Fruit fly (Drosophila melanogaster) whole organism, embryonic: Measurements from ENCODE around the gene sdk.

Experiments used
- BEAF-32 ChIP-seq: fragments of 200-800 bp; sonication (Bioruptor generic); optimal IDR thresholded peaks from 3 replicates; lab custom pipeline; 2017; ENCODE audit warnings: missing biosample characterization, missing genetic modification characterization, mild to moderate bottlenecking, moderate library complexity, missing genetic modification reagents
- CG12769 ChIP-seq: fragments of 200-800 bp; sonication (Bioruptor generic); optimal IDR thresholded peaks from 2 replicates; lab custom pipeline; 2019; ENCODE audit warnings: missing biosample characterization, mild to moderate bottlenecking, missing genetic modification characterization, moderate library complexity
- CG14050 ChIP-seq: fragments of 200-800 bp; sonication (Bioruptor generic); IDR thresholded peaks from 3 replicates; pipeline ENCODE4 v1.3.6; 2022; ENCODE audit warnings: missing biosample characterization, missing genetic modification characterization
- CG15696 ChIP-seq: fragments of 200-800 bp; sonication (Bioruptor generic); optimal IDR thresholded peaks from 2 replicates; lab custom pipeline; 2019; ENCODE audit warnings: missing biosample characterization, mild to moderate bottlenecking, missing genetic modification characterization, moderate library complexity
- CG2678 ChIP-seq: fragments of 200-800 bp; sonication (Bioruptor generic); optimal IDR thresholded peaks from 3 replicates; lab custom pipeline; 2019; ENCODE audit warnings: missing biosample characterization, mild to moderate bottlenecking, missing genetic modification characterization, moderate library complexity
- CG30020 ChIP-seq: fragments of 200-800 bp; optimal IDR thresholded peaks from 2 replicates; lab custom pipeline; 2019; ENCODE audit warnings: missing biosample characterization, mild to moderate bottlenecking, missing genetic modification characterization, moderate library complexity
- CG30431 ChIP-seq: fragments of 200-800 bp; sonication (Bioruptor generic); optimal IDR thresholded peaks from 2 replicates; lab custom pipeline; 2017; ENCODE audit warnings: missing biosample characterization, missing genetic modification characterization
- CG31224 ChIP-seq: fragments of 200-800 bp; sonication (Bioruptor generic); IDR thresholded peaks from 2 replicates; pipeline ENCODE4 v1.3.6; 2022; ENCODE audit warnings: missing biosample characterization, missing genetic modification characterization
- CG43689 ChIP-seq: fragments of 200-800 bp; sonication (Bioruptor generic); IDR thresholded peaks from 2 replicates; pipeline ENCODE4 v1.3.6; 2022; ENCODE audit warnings: missing biosample characterization, missing genetic modification characterization
- CG4617 ChIP-seq: fragments of 200-800 bp; sonication (Bioruptor generic); optimal IDR thresholded peaks from 3 replicates; lab custom pipeline; 2016; ENCODE audit warnings: missing biosample characterization, missing genetic modification characterization, borderline replicate concordance
- CG6272 ChIP-seq: fragments of 200-800 bp; sonication (Bioruptor generic); IDR thresholded peaks from 2 replicates; pipeline ENCODE4 v1.3.6; 2022; ENCODE audit warnings: missing biosample characterization, missing genetic modification characterization
- CG7357 ChIP-seq: fragments of 200-800 bp; sonication (Bioruptor generic); IDR thresholded peaks from 3 replicates; pipeline ENCODE4 v1.3.6; 2022; ENCODE audit warnings: missing biosample characterization, missing genetic modification characterization
- CG9215 ChIP-seq: fragments of 200-800 bp; sonication (Bioruptor generic); IDR thresholded peaks from 2 replicates; pipeline ENCODE4 v1.3.6; 2022; ENCODE audit warnings: missing biosample characterization, missing genetic modification characterization
- CG9727 ChIP-seq: fragments of 200-800 bp; sonication (Bioruptor generic); optimal IDR thresholded peaks from 3 replicates; lab custom pipeline; 2017; ENCODE audit warnings: missing biosample characterization, mild to moderate bottlenecking, missing genetic modification characterization
- CG9797 ChIP-seq: fragments of 200-800 bp; sonication (Bioruptor generic); optimal IDR thresholded peaks from 3 replicates; lab custom pipeline; 2018; ENCODE audit warnings: missing biosample characterization, mild to moderate bottlenecking, missing genetic modification characterization
- CHES-1-like ChIP-seq: fragments of 200-800 bp; sonication (Bioruptor generic); optimal IDR thresholded peaks from 2 replicates; lab custom pipeline; 2016; ENCODE audit warnings: missing biosample characterization, missing genetic modification characterization
- Chrac-16 ChIP-seq: fragments of 200-800 bp; sonication (Bioruptor generic); optimal IDR thresholded peaks from 3 replicates; lab custom pipeline; 2016; ENCODE audit warnings: missing biosample characterization, missing genetic modification characterization
- Dip3 ChIP-seq: fragments of 200-800 bp; sonication (Bioruptor generic); optimal IDR thresholded peaks from 3 replicates; lab custom pipeline; 2016; ENCODE audit warnings: missing biosample characterization, missing genetic modification characterization
- Doc3 ChIP-seq: fragments of 200-800 bp; sonication (Bioruptor generic); IDR thresholded peaks from 3 replicates; pipeline ENCODE4 v1.3.6; 2022; ENCODE audit warnings: missing biosample characterization, missing genetic modification characterization; ENCODE audit not compliant: partially characterized antibody
- Eip74EF ChIP-seq, 2 experiments: fragments of 200-800 bp in 1 of 2; fragments of >200 bp in 1 of 2; sonication (Bioruptor generic) in 1 of 2; optimal IDR thresholded peaks; 2 replicates each; lab custom pipeline; 2017 to 2019; ENCODE audit warnings: missing biosample characterization in 2 of 2, missing genetic modification characterization in 2 of 2, mild to moderate bottlenecking in 1 of 2, moderate library complexity in 1 of 2
- HLH4C ChIP-seq: fragments of 200-800 bp; sonication (Bioruptor generic); IDR thresholded peaks from 3 replicates; pipeline ENCODE4 v1.3.6; 2022; ENCODE audit warnings: missing biosample characterization, missing genetic modification characterization; ENCODE audit not compliant: partially characterized antibody
- HmgD ChIP-seq: fragments of 200-800 bp; sonication (Bioruptor generic); optimal IDR thresholded peaks from 3 replicates; lab custom pipeline; 2016; ENCODE audit warnings: missing biosample characterization, missing genetic modification characterization
- Lim3 ChIP-seq: fragments of 200-800 bp; sonication (Bioruptor generic); IDR thresholded peaks from 2 replicates; pipeline ENCODE4 v1.3.6; 2022; ENCODE audit warnings: missing biosample characterization, missing genetic modification characterization
- MTF-1 ChIP-seq: fragments of 200-800 bp; sonication (Bioruptor generic); optimal IDR thresholded peaks from 2 replicates; lab custom pipeline; 2018; ENCODE audit warnings: missing biosample characterization, mild to moderate bottlenecking, missing genetic modification characterization, borderline replicate concordance
- Med ChIP-seq: fragments of 200-800 bp; sonication (Bioruptor generic); peaks from one replicate; lab custom pipeline; 2016; ENCODE audit warnings: missing biosample characterization, missing genetic modification characterization, mild to moderate bottlenecking, inconsistent platforms, moderate library complexity
- Mrtf ChIP-seq: fragments of 200-800 bp; sonication (Bioruptor generic); IDR thresholded peaks from 3 replicates; pipeline ENCODE4 v1.3.6; 2022; ENCODE audit warnings: missing biosample characterization, missing genetic modification characterization
- Neu2 ChIP-seq: fragments of 200-800 bp; sonication (Bioruptor generic); optimal IDR thresholded peaks from 3 replicates; lab custom pipeline; 2016; ENCODE audit warnings: missing biosample characterization, missing genetic modification characterization, borderline replicate concordance
- Oaz ChIP-seq: fragments of 200-800 bp; sonication (Bioruptor generic); IDR thresholded peaks from 2 replicates; pipeline ENCODE4 v1.3.6; 2022; ENCODE audit warnings: missing biosample characterization, missing genetic modification characterization
- Ptx1 ChIP-seq: fragments of 200-800 bp; sonication (Bioruptor generic); IDR thresholded peaks from 2 replicates; pipeline ENCODE4 v1.3.6; 2022; ENCODE audit warnings: missing biosample characterization, missing genetic modification characterization
- Rx ChIP-seq: fragments of 200-800 bp; sonication (Bioruptor generic); IDR thresholded peaks from 2 replicates; pipeline ENCODE4 v1.3.6; 2022; ENCODE audit warnings: missing biosample characterization, missing genetic modification characterization
- Six4 ChIP-seq: fragments of 200-800 bp; sonication (Bioruptor generic); optimal IDR thresholded peaks from 2 replicates; lab custom pipeline; 2016; ENCODE audit warnings: missing biosample characterization, missing genetic modification characterization
- YL-1 ChIP-seq: fragments of 200-800 bp; sonication (Bioruptor generic); optimal IDR thresholded peaks from 3 replicates; lab custom pipeline; 2017; ENCODE audit warnings: missing biosample characterization, mild to moderate bottlenecking, missing genetic modification characterization
- ase ChIP-seq: fragments of 200-800 bp; sonication (Bioruptor generic); IDR thresholded peaks from 3 replicates; pipeline ENCODE4 v1.3.6; 2022; ENCODE audit warnings: missing biosample characterization, missing genetic modification characterization
- bab2 ChIP-seq: fragments of 200-800 bp; sonication (Bioruptor generic); optimal IDR thresholded peaks from 2 replicates; lab custom pipeline; 2016; ENCODE audit warnings: missing biosample characterization, missing genetic modification characterization
- bsh ChIP-seq, 2 experiments: fragments of 200-800 bp; sonication (Bioruptor generic); optimal IDR thresholded peaks; 2 replicates each; lab custom pipeline; 2017 to 2018; ENCODE audit warnings: mild to moderate bottlenecking in 2 of 2, missing biosample characterization in 2 of 2, missing genetic modification characterization in 2 of 2, moderate library complexity in 1 of 2
- cad ChIP-seq: fragments of >200 bp; optimal IDR thresholded peaks from 2 replicates; lab custom pipeline; 2017; ENCODE audit warnings: missing biosample characterization, missing genetic modification characterization
- cg ChIP-seq: fragments of 200-800 bp; sonication (Bioruptor generic); optimal IDR thresholded peaks from 3 replicates; lab custom pipeline; 2019; ENCODE audit warnings: missing biosample characterization, mild to moderate bottlenecking, missing genetic modification characterization, moderate library complexity
- chn ChIP-seq: fragments of 200-800 bp; sonication (Bioruptor generic); optimal IDR thresholded peaks from 2 replicates; lab custom pipeline; 2016; ENCODE audit warnings: missing biosample characterization, missing genetic modification characterization
- fd3F ChIP-seq: fragments of 200-800 bp; sonication (Bioruptor generic); optimal IDR thresholded peaks from 2 replicates; lab custom pipeline; 2018; ENCODE audit warnings: missing biosample characterization, mild to moderate bottlenecking, missing genetic modification characterization, moderate library complexity
- fru ChIP-seq: fragments of >200 bp; optimal IDR thresholded peaks from 2 replicates; lab custom pipeline; 2017
- gcm ChIP-seq: fragments of 200-800 bp; sonication (Bioruptor generic); optimal IDR thresholded peaks from 2 replicates; lab custom pipeline; 2019; ENCODE audit warnings: missing biosample characterization, mild to moderate bottlenecking, missing genetic modification characterization, moderate library complexity
- gsb-n ChIP-seq: fragments of 200-800 bp; sonication (Bioruptor generic); optimal IDR thresholded peaks from 3 replicates; lab custom pipeline; 2018; ENCODE audit warnings: missing biosample characterization, mild to moderate bottlenecking, missing genetic modification characterization
- ham ChIP-seq: fragments of 200-800 bp; sonication (Bioruptor generic); IDR thresholded peaks from 2 replicates; pipeline ENCODE4 v1.3.6; 2022; ENCODE audit warnings: missing biosample characterization, missing genetic modification characterization
- nerfin-2 ChIP-seq: fragments of 200-800 bp; sonication (Bioruptor generic); IDR thresholded peaks from 2 replicates; pipeline ENCODE4 v1.3.6; 2022; ENCODE audit warnings: missing biosample characterization, missing genetic modification characterization; ENCODE audit not compliant: partially characterized antibody
- nom ChIP-seq: fragments of 200-800 bp; sonication (Bioruptor generic); optimal IDR thresholded peaks from 2 replicates; lab custom pipeline; 2017; ENCODE audit warnings: missing biosample characterization, missing genetic modification characterization, mild to moderate bottlenecking, moderate library complexity, missing genetic modification reagents
- odd ChIP-seq: fragments of 200-800 bp; sonication (Bioruptor generic); optimal IDR thresholded peaks from 2 replicates; lab custom pipeline; 2017; ENCODE audit warnings: missing biosample characterization, mild to moderate bottlenecking, missing genetic modification characterization
- pum ChIP-seq: fragments of 200-800 bp; sonication (Bioruptor generic); optimal IDR thresholded peaks from 2 replicates; lab custom pipeline; 2016; ENCODE audit warnings: missing biosample characterization, missing genetic modification characterization
- sqz ChIP-seq: fragments of 200-800 bp; sonication (Bioruptor generic); optimal IDR thresholded peaks from 3 replicates; lab custom pipeline; 2018; ENCODE audit warnings: missing biosample characterization, mild to moderate bottlenecking, missing genetic modification characterization
- stc ChIP-seq: fragments of 200-800 bp; sonication (Bioruptor generic); IDR thresholded peaks from 2 replicates; pipeline ENCODE4 v1.3.6; 2022; ENCODE audit warnings: missing biosample characterization, missing genetic modification characterization
- tap ChIP-seq: fragments of 200-800 bp; optimal IDR thresholded peaks from 3 replicates; lab custom pipeline; 2019; ENCODE audit warnings: missing biosample characterization, mild to moderate bottlenecking, missing genetic modification characterization, moderate library complexity
- usp ChIP-seq: fragments of >200 bp; optimal IDR thresholded peaks from 2 replicates; lab custom pipeline; 2017; ENCODE audit warnings: missing biosample characterization, missing genetic modification characterization
- zfh1 ChIP-seq: fragments of 200-800 bp; sonication (Bioruptor generic); IDR thresholded peaks from 3 replicates; pipeline ENCODE4 v1.3.6; 2022; ENCODE audit warnings: missing biosample characterization, missing genetic modification characterization

sdk gene

DNA sequence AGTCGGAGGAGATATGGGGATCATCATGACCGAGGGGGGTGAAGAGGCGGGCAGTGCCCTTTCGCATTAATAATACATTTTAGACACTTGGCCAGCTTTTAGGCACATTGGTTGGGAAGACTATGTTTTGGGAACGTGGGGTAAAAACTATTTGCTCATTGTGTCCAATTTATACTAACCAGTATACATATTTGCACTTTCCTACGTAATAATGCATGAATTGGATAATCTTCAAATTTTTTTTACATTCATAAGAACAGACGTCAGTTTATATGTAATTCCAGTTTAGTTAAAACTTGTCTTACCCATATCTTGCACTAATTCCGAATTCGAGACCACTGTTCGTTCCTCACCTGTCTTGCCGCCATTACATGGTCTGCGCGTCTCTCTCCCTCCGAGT is 92.7 kb downstream of the sdk start (continued):
- TF ChIP-seq cg (GFP tag; lab: Kevin White, UChicago): no peak
- no peak for TF ChIP-seq CG12769 (tag; lab: Kevin White, UChicago)
- no peak for TF ChIP-seq Dip3
- no peak for TF ChIP-seq BEAF-32
- no peak for TF ChIP-seq Doc3
- TF ChIP-seq zfh1 (GFP tag; lab: Robert Waterston, UW): no peak
- peak; percentile 14 for TF ChIP-seq nom (GFP tag; lab: Kevin White, UChicago)
- no peak for TF ChIP-seq HmgD
- TF ChIP-seq CG15696 (tag; lab: Kevin White, UChicago): peak; percentile 2
- TF ChIP-seq HLH4C (GFP tag; lab: Robert Waterston, UW): no peak
- TF ChIP-seq CG7357 (GFP tag; lab: Robert Waterston, UW): no peak
- no peak for TF ChIP-seq gcm (GFP tag; lab: Kevin White, UChicago)
- TF ChIP-seq Neu2 (GFP tag; lab: Kevin White, UChicago): no peak
- no peak for TF ChIP-seq chn (GFP tag; lab: Kevin White, UChicago)
- TF ChIP-seq Lim3 (GFP tag; lab: Robert Waterston, UW): no peak
- no peak for TF ChIP-seq nerfin-2 (GFP tag; lab: Robert Waterston, UW)
- TF ChIP-seq stc: no peak
- TF ChIP-seq Mrtf: no peak
- no peak for TF ChIP-seq usp (GFP tag; lab: Kevin White, UChicago)
- TF ChIP-seq sqz: no peak
- TF ChIP-seq Eip74EF (GFP tag; optimal IDR thresholded peaks at IDR 0.05; lab: Kevin White, UChicago): no peak
- TF ChIP-seq CG31224 (GFP tag; lab: Robert Waterston, UW): no peak
- no peak for TF ChIP-seq cad (GFP tag; lab: Kevin White, UChicago)
- TF ChIP-seq CG9797 (GFP tag; lab: Kevin White, UChicago): no peak
- TF ChIP-seq tap (tag; lab: Kevin White, UChicago): no peak
- TF ChIP-seq CG4617 (GFP tag; lab: Kevin White, UChicago): no peak
- TF ChIP-seq YL-1 (GFP tag; lab: Kevin White, UChicago): no peak
- TF ChIP-seq CG6272: no peak
- TF ChIP-seq CG43689 (GFP tag; lab: Robert Waterston, UW): no peak
- TF ChIP-seq CG9215 (GFP tag; lab: Robert Waterston, UW): no peak
- TF ChIP-seq bab2 (GFP tag; lab: Kevin White, UChicago): peak; percentile 0
- TF ChIP-seq fru: no peak
- no peak for TF ChIP-seq CG30431 (GFP tag; lab: Kevin White, UChicago)
- TF ChIP-seq Ptx1 (GFP tag; lab: Robert Waterston, UW): peak; percentile 37; the same call in 1 of the 2 replicates
- no peak for TF ChIP-seq CG30020 (tag; lab: Kevin White, UChicago)
- TF ChIP-seq pum (GFP tag; lab: Kevin White, UChicago): no peak
- peak; percentile 53 for TF ChIP-seq CG2678
- no peak for TF ChIP-seq ham (GFP tag; lab: Robert Waterston, UW)
- TF ChIP-seq fd3F (GFP tag; lab: Kevin White, UChicago): no peak
- no peak for TF ChIP-seq gsb-n (tag; lab: Kevin White, UChicago)
- no peak for TF ChIP-seq ase (GFP tag; lab: Robert Waterston, UW)
- peak; percentile 13 for TF ChIP-seq CG9727 (GFP tag; lab: Kevin White, UChicago)
- TF ChIP-seq CG14050 (GFP tag; lab: Robert Waterston, UW): no peak
- no peak for TF ChIP-seq odd (GFP tag; lab: Kevin White, UChicago)
- peak; percentile 6 to 47 for TF ChIP-seq bsh (GFP tag; optimal IDR thresholded peaks at IDR 0.05; lab: Kevin White, UChicago)
- no peak for TF ChIP-seq MTF-1 (GFP tag; lab: Kevin White, UChicago)
- peak; percentile 16 for TF ChIP-seq Chrac-16 (GFP tag; lab: Kevin White, UChicago)
- no peak for TF ChIP-seq Med (GFP tag; lab: Kevin White, UChicago)
- no peak for TF ChIP-seq CHES-1-like (GFP tag; lab: Kevin White, UChicago)
- TF ChIP-seq Rx (GFP tag; lab: Robert Waterston, UW): no peak
- TF ChIP-seq Six4: no peak
- no peak for TF ChIP-seq Oaz (GFP tag; lab: Robert Waterston, UW)
